Worm (Caenorhabditis elegans) whole organism, L4/young adult: ENCODE measurements around the gene C47E12.14.

Experiments used
- dao-5 ChIP-seq: sonication (generic microtip); optimal IDR thresholded peaks from 2 replicates; lab custom pipeline; 2016; ENCODE audit warnings: missing genotype, missing genetic modification characterization, moderate library complexity, missing compliant biosample characterization
- him-1 ChIP-seq: sonication (generic microtip); optimal IDR thresholded peaks from 2 replicates; lab custom pipeline; 2016; ENCODE audit warnings: missing genotype, missing genetic modification reagents, missing genetic modification characterization, missing compliant biosample characterization

DNA sequence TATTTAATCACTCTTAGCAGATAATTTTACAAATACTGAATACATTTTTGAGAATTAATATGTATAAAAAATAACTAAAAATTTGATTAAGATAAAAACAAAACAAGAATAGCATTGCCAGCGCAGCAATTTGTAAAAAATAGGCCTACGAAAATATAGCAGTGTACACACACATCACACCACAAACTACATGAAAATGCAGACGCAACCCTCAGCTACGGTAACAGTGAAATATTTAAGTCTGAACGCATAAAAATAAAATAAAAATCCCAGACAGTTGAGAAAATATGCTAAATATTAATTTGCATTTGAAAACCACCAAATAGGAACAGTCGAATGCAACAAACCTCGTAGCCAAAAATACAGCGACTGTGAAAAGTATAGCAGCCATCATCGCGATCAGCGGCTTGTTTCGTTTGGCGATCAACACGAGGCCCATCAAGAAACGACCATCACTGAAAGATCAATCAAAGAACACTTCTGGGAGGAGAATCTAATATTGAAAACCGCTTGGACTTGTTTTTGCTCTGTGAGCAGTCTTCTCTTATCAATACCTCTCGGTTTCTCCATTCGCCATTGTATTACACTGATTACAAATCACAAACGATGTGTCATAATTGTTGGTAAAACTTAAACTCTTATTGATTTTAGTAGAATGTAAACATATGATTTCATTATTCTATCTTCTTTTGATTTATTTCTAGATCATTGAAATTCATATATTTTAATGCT lies 22.5 kb upstream of the C47E12.14 start, which contains the start of gene pyp-1:
- TF ChIP-seq dao-5 (no peak), him-1 (tag; lab: Kevin White, UChicago) (no peak)
